Fruit fly (Drosophila melanogaster) whole organism, embryonic: ENCODE results near the gene HP1b.

ENCODE experiments used
- Antp ChIP-seq: fragments of 200-800 bp; sonication (Bioruptor generic); optimal IDR thresholded peaks from 3 replicates; lab custom pipeline; 2016; ENCODE audit warnings: missing biosample characterization, missing genetic modification characterization
- CG10543 ChIP-seq: fragments of 200-800 bp; sonication (Bioruptor generic); optimal IDR thresholded peaks from 3 replicates; lab custom pipeline; 2017; ENCODE audit warnings: missing biosample characterization, mild to moderate bottlenecking, missing genetic modification characterization, moderate library complexity
- CG10979 ChIP-seq: fragments of 200-800 bp; sonication (Bioruptor generic); optimal IDR thresholded peaks from 2 replicates; lab custom pipeline; 2018; ENCODE audit warnings: missing biosample characterization, mild to moderate bottlenecking, missing genetic modification characterization, moderate library complexity
- CG12942 ChIP-seq: fragments of 200-800 bp; sonication (Bioruptor generic); optimal IDR thresholded peaks from 3 replicates; lab custom pipeline; 2016; ENCODE audit warnings: missing biosample characterization, missing genetic modification characterization
- CG14050 ChIP-seq: fragments of 200-800 bp; sonication (Bioruptor generic); IDR thresholded peaks from 3 replicates; pipeline ENCODE4 v1.3.6; 2022; ENCODE audit warnings: missing biosample characterization, missing genetic modification characterization
- CG14441 ChIP-seq: fragments of 200-800 bp; sonication (Bioruptor generic); IDR thresholded peaks from 2 replicates; pipeline ENCODE4 v1.3.6; 2022; ENCODE audit warnings: missing biosample characterization, missing genetic modification characterization
- CG1529 ChIP-seq: fragments of 200-800 bp; sonication (Bioruptor generic); optimal IDR thresholded peaks from 3 replicates; lab custom pipeline; 2018; ENCODE audit warnings: missing biosample characterization, missing genetic modification characterization
- CG15601 ChIP-seq: fragments of 200-800 bp; sonication (Bioruptor generic); optimal IDR thresholded peaks from 3 replicates; lab custom pipeline; 2019; ENCODE audit warnings: missing biosample characterization, mild to moderate bottlenecking, missing genetic modification characterization, moderate library complexity
- CG16863 ChIP-seq: fragments of 200-800 bp; sonication (Bioruptor generic); optimal IDR thresholded peaks from 3 replicates; lab custom pipeline; 2016; ENCODE audit warnings: missing biosample characterization, missing genetic modification characterization
- CG17361 ChIP-seq: fragments of 200-800 bp; sonication (Bioruptor generic); IDR thresholded peaks from 3 replicates; pipeline ENCODE4 v1.3.6; 2022; ENCODE audit warnings: missing biosample characterization, missing genetic modification characterization
- CG17912 ChIP-seq: fragments of 200-800 bp; sonication (Bioruptor generic); optimal IDR thresholded peaks from 2 replicates; lab custom pipeline; 2018; ENCODE audit warnings: missing biosample characterization, mild to moderate bottlenecking, missing genetic modification characterization
- CG30020 ChIP-seq: fragments of 200-800 bp; optimal IDR thresholded peaks from 2 replicates; lab custom pipeline; 2019; ENCODE audit warnings: missing biosample characterization, mild to moderate bottlenecking, missing genetic modification characterization, moderate library complexity
- CG31365 ChIP-seq: fragments of 200-800 bp; sonication (Bioruptor generic); optimal IDR thresholded peaks from 2 replicates; lab custom pipeline; 2018; ENCODE audit warnings: missing biosample characterization, mild to moderate bottlenecking, missing genetic modification characterization
- CG3407 ChIP-seq: fragments of 200-800 bp; sonication (Bioruptor generic); optimal IDR thresholded peaks from 2 replicates; lab custom pipeline; 2018; ENCODE audit warnings: missing biosample characterization, mild to moderate bottlenecking, missing genetic modification characterization
- CG34422 ChIP-seq: fragments of 200-800 bp; sonication (Bioruptor generic); IDR thresholded peaks from 3 replicates; pipeline ENCODE4 v1.3.6; 2022; ENCODE audit warnings: missing biosample characterization, missing genetic modification characterization
- CG5180 ChIP-seq: fragments of 200-800 bp; sonication (Bioruptor generic); optimal IDR thresholded peaks from 3 replicates; lab custom pipeline; 2017; ENCODE audit warnings: missing biosample characterization, missing genetic modification characterization, mild to moderate bottlenecking, moderate library complexity, missing genetic modification reagents
- CG7963 ChIP-seq: fragments of 200-800 bp; sonication (Bioruptor generic); IDR thresholded peaks from 3 replicates; pipeline ENCODE4 v1.3.6; 2022; ENCODE audit warnings: missing biosample characterization, missing genetic modification characterization; ENCODE audit not compliant: partially characterized antibody
- CG9609 ChIP-seq: fragments of 200-800 bp; sonication (Bioruptor generic); optimal IDR thresholded peaks from 3 replicates; lab custom pipeline; 2016; ENCODE audit warnings: missing biosample characterization, missing genetic modification characterization
- CG9727 ChIP-seq: fragments of 200-800 bp; sonication (Bioruptor generic); optimal IDR thresholded peaks from 3 replicates; lab custom pipeline; 2017; ENCODE audit warnings: missing biosample characterization, mild to moderate bottlenecking, missing genetic modification characterization
- Chrac-16 ChIP-seq: fragments of 200-800 bp; sonication (Bioruptor generic); optimal IDR thresholded peaks from 3 replicates; lab custom pipeline; 2016; ENCODE audit warnings: missing biosample characterization, missing genetic modification characterization
- CkIIα-i1 ChIP-seq: fragments of 200-800 bp; sonication (Bioruptor generic); IDR thresholded peaks from 2 replicates; pipeline ENCODE4 v1.3.6; 2022; ENCODE audit warnings: missing biosample characterization, missing genetic modification characterization
- CoRest ChIP-seq: fragments of 200-800 bp; sonication (Bioruptor generic); optimal IDR thresholded peaks from 3 replicates; lab custom pipeline; 2018; ENCODE audit warnings: missing biosample characterization, mild to moderate bottlenecking, missing genetic modification characterization, moderate library complexity
- Dfd ChIP-seq, 2 experiments: fragments of >200 bp; optimal IDR thresholded peaks; 2 replicates each; lab custom pipeline; 2017; ENCODE audit warnings: missing biosample characterization in 2 of 2, missing genetic modification characterization in 2 of 2
- Dref ChIP-seq: fragments of 200-800 bp; sonication (Bioruptor generic); IDR thresholded peaks from 2 replicates; pipeline ENCODE4 v1.3.6; 2022; ENCODE audit warnings: missing biosample characterization, missing genetic modification characterization
- Gsc ChIP-seq: fragments of 200-800 bp; sonication (Bioruptor generic); IDR thresholded peaks from 2 replicates; pipeline ENCODE4 v1.3.6; 2022; ENCODE audit warnings: missing biosample characterization, missing genetic modification characterization
- Hr3 ChIP-seq: fragments of 200-800 bp; sonication (Bioruptor generic); optimal IDR thresholded peaks from 3 replicates; lab custom pipeline; 2016; ENCODE audit warnings: missing biosample characterization, missing genetic modification characterization
- NC2α ChIP-seq: fragments of 200-800 bp; sonication (Bioruptor generic); optimal IDR thresholded peaks from 2 replicates; lab custom pipeline; 2016; ENCODE audit warnings: missing biosample characterization, missing genetic modification characterization
- PHDP ChIP-seq: fragments of 200-800 bp; sonication (Bioruptor generic); optimal IDR thresholded peaks from 3 replicates; lab custom pipeline; 2018; ENCODE audit warnings: missing biosample characterization, mild to moderate bottlenecking, missing genetic modification characterization, moderate library complexity
- Ptx1 ChIP-seq: fragments of 200-800 bp; sonication (Bioruptor generic); IDR thresholded peaks from 2 replicates; pipeline ENCODE4 v1.3.6; 2022; ENCODE audit warnings: missing biosample characterization, missing genetic modification characterization
- Vsx1 ChIP-seq: fragments of 200-800 bp; sonication (Bioruptor generic); optimal IDR thresholded peaks from 2 replicates; lab custom pipeline; 2017; ENCODE audit warnings: missing biosample characterization, mild to moderate bottlenecking, missing genetic modification characterization, missing genetic modification reagents
- Xbp1 ChIP-seq: fragments of 200-800 bp; sonication (Bioruptor generic); optimal IDR thresholded peaks from 3 replicates; lab custom pipeline; 2016; ENCODE audit warnings: missing biosample characterization, mild to moderate bottlenecking, missing genetic modification characterization
- ac ChIP-seq: fragments of 200-800 bp; sonication (Bioruptor generic); optimal IDR thresholded peaks from 3 replicates; lab custom pipeline; 2017; ENCODE audit warnings: missing biosample characterization, mild to moderate bottlenecking, missing genetic modification characterization
- amos ChIP-seq: fragments of 200-800 bp; sonication (Bioruptor generic); IDR thresholded peaks from 2 replicates; pipeline ENCODE4 v1.3.6; 2022; ENCODE audit warnings: missing biosample characterization, missing genetic modification characterization; ENCODE audit not compliant: partially characterized antibody
- chinmo ChIP-seq: fragments of 200-800 bp; sonication (Bioruptor generic); IDR thresholded peaks from 4 replicates; pipeline ENCODE4 v1.3.6; 2022; ENCODE audit warnings: missing biosample characterization, missing genetic modification characterization; ENCODE audit not compliant: partially characterized antibody
- chn ChIP-seq: fragments of 200-800 bp; sonication (Bioruptor generic); optimal IDR thresholded peaks from 2 replicates; lab custom pipeline; 2016; ENCODE audit warnings: missing biosample characterization, missing genetic modification characterization
- dpn ChIP-seq, 2 experiments: fragments of 200-800 bp; sonication (Bioruptor generic); optimal IDR thresholded peaks; 3 replicates each; lab custom pipeline; 2016; ENCODE audit warnings: missing biosample characterization in 2 of 2, missing genetic modification characterization in 2 of 2
- exex ChIP-seq: fragments of 200-800 bp; sonication (Bioruptor generic); optimal IDR thresholded peaks from 4 replicates; lab custom pipeline; 2018; ENCODE audit warnings: missing biosample characterization, mild to moderate bottlenecking, missing genetic modification characterization, moderate library complexity
- fd3F ChIP-seq: fragments of 200-800 bp; sonication (Bioruptor generic); optimal IDR thresholded peaks from 2 replicates; lab custom pipeline; 2018; ENCODE audit warnings: missing biosample characterization, mild to moderate bottlenecking, missing genetic modification characterization, moderate library complexity
- gcm2 ChIP-seq: fragments of 200-800 bp; sonication (Bioruptor generic); optimal IDR thresholded peaks from 2 replicates; lab custom pipeline; 2016; ENCODE audit warnings: missing biosample characterization, missing genetic modification characterization
- gfzf ChIP-seq: fragments of 200-800 bp; sonication (Bioruptor generic); optimal IDR thresholded peaks from 2 replicates; lab custom pipeline; 2016; ENCODE audit warnings: missing biosample characterization, mild to moderate bottlenecking, missing genetic modification characterization, moderate library complexity
- grau ChIP-seq: fragments of 200-800 bp; optimal IDR thresholded peaks from 3 replicates; lab custom pipeline; 2019; ENCODE audit warnings: missing biosample characterization, mild to moderate bottlenecking, missing genetic modification characterization, moderate library complexity
- hkb ChIP-seq, 2 experiments: fragments of 200-800 bp in 1 of 2; fragments of >200 bp in 1 of 2; sonication (Bioruptor generic) in 1 of 2; IDR thresholded peaks in 1 of 2; optimal IDR thresholded peaks in 1 of 2; 2 replicates each; pipeline versions ENCODE4 v1.3.6 to Lab custom; 2017 to 2022; ENCODE audit warnings: missing biosample characterization in 1 of 2, missing genetic modification characterization in 1 of 2
- lab ChIP-seq: fragments of 200-800 bp; sonication (Bioruptor generic); optimal IDR thresholded peaks from 3 replicates; lab custom pipeline; 2017; ENCODE audit warnings: missing biosample characterization, missing genetic modification characterization, mild to moderate bottlenecking, moderate library complexity, missing genetic modification reagents
- mirr ChIP-seq: fragments of 200-800 bp; sonication (Bioruptor generic); optimal IDR thresholded peaks from 3 replicates; lab custom pipeline; 2018; ENCODE audit warnings: missing biosample characterization, mild to moderate bottlenecking, missing genetic modification characterization
- pzg ChIP-seq: fragments of 200-800 bp; sonication (Bioruptor generic); optimal IDR thresholded peaks from 3 replicates; lab custom pipeline; 2018; ENCODE audit warnings: missing biosample characterization, mild to moderate bottlenecking, missing genetic modification characterization, moderate library complexity
- row ChIP-seq: fragments of 200-800 bp; sonication (Bioruptor generic); IDR thresholded peaks from 3 replicates; pipeline ENCODE4 v1.3.6; 2022; ENCODE audit warnings: missing biosample characterization, missing genetic modification characterization
- ssp ChIP-seq: fragments of 200-800 bp; sonication (Bioruptor generic); IDR thresholded peaks from 2 replicates; pipeline ENCODE4 v1.3.6; 2022; ENCODE audit warnings: missing biosample characterization, missing genetic modification characterization
- ttk ChIP-seq: fragments of 200-800 bp; sonication (Bioruptor generic); IDR thresholded peaks from 2 replicates; pipeline ENCODE4 v2.1.2; 2022; ENCODE audit warnings: missing biosample characterization, missing genetic modification characterization
- unc-4 ChIP-seq: fragments of 200-800 bp; sonication (Bioruptor generic); IDR thresholded peaks from 2 replicates; pipeline ENCODE4 v1.3.6; 2022; ENCODE audit warnings: missing biosample characterization, missing genetic modification characterization; ENCODE audit not compliant: partially characterized antibody

The HP1b gene

DNA sequence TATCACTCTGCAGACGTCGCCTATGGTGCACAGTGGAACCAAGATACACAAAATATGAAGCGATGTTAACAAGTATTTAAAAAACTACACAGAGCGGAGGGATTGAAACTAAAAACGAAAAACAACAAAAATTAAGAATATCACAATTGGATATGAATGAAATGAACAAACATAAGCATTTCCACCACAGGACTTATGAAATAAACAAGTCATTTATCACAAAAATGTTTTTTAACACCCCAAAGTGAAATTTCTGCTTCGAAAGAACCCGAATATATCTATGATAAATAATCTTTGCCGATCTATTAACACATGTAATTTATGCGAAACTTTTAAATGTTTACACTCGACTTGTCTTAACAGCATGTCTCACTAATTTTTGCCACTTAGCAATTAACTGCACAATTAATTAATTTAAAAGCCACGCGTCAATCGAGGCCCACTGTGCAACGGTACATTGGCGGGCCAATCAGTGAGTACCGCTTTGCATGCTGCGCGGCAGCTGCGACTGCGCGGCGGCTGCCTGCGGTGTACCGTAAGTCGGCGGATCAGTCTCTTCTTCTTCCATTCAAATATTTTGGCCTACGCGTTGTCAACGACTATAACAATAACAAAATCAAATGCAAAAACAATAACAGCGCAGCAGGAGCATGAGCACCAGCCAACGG lies 38.9 kb upstream of the HP1b start (continued):
- TF ChIP-seq Antp (GFP tag; lab: Kevin White, UChicago), result peak; percentile 42
- TF ChIP-seq CG7963 (GFP tag; lab: Robert Waterston, UW), result no peak
- TF ChIP-seq Ptx1 (GFP tag; lab: Robert Waterston, UW), result peak; percentile 64
- TF ChIP-seq mirr (GFP tag; lab: Kevin White, UChicago), result no peak
- TF ChIP-seq NC2α (GFP tag; lab: Kevin White, UChicago), result peak; percentile 16
- TF ChIP-seq CG10543 (GFP tag; lab: Kevin White, UChicago), result no peak
- peak; percentile 25 for TF ChIP-seq PHDP
- TF ChIP-seq CG10979 (tag; lab: Kevin White, UChicago), result peak; percentile 73
- TF ChIP-seq chinmo (GFP tag; lab: Robert Waterston, UW), result no peak; the same call in 3 of the 4 replicates
- TF ChIP-seq CG9609 (GFP tag; lab: Kevin White, UChicago), result no peak
- peak; percentile 49 for TF ChIP-seq Hr3 (GFP tag; lab: Kevin White, UChicago)
- no peak for TF ChIP-seq gcm2 (GFP tag; lab: Kevin White, UChicago)
- peak; percentile 29 for TF ChIP-seq chn (GFP tag; lab: Kevin White, UChicago)
- peak; percentile 28 to 49 for TF ChIP-seq dpn (GFP tag; optimal IDR thresholded peaks at IDR 0.05; lab: Kevin White, UChicago)
- no peak for TF ChIP-seq Dref (GFP tag; lab: Robert Waterston, UW)
- TF ChIP-seq amos (GFP tag; lab: Robert Waterston, UW), result no peak
- peak; percentile 44 for TF ChIP-seq CG3407
- TF ChIP-seq CG14050 (GFP tag; lab: Robert Waterston, UW), result no peak
- TF ChIP-seq exex, result no peak
- TF ChIP-seq CoRest (tag; lab: Kevin White, UChicago), result peak; percentile 64
- peak; percentile 38 for TF ChIP-seq CG15601 (tag; lab: Kevin White, UChicago)
- peak; percentile 24 for TF ChIP-seq lab (GFP tag; lab: Kevin White, UChicago)
- peak; percentile 6 for TF ChIP-seq CG12942 (GFP tag; lab: Kevin White, UChicago)
- TF ChIP-seq row, result peak; percentile 69
- no peak for TF ChIP-seq ac (GFP tag; lab: Kevin White, UChicago)
- no peak; the same call in 1 of the 2 replicates for TF ChIP-seq ssp
- no peak for TF ChIP-seq CG17912
- peak; percentile 33 for TF ChIP-seq CG16863 (GFP tag; lab: Kevin White, UChicago)
- peak; percentile 72 for TF ChIP-seq CG9727 (GFP tag; lab: Kevin White, UChicago)
- TF ChIP-seq Xbp1, result peak; percentile 49
- no peak for TF ChIP-seq Dfd (GFP tag; optimal IDR thresholded peaks at IDR 0.05; lab: Kevin White, UChicago)
- TF ChIP-seq CG1529, result peak; percentile 67
- no peak for TF ChIP-seq fd3F (GFP tag; lab: Kevin White, UChicago)
- TF ChIP-seq CG14441 (GFP tag; lab: Robert Waterston, UW), result no peak
- peak; percentile 17 for TF ChIP-seq CG5180 (GFP tag; lab: Kevin White, UChicago)
- TF ChIP-seq CG30020 (tag; lab: Kevin White, UChicago), result no peak
- peak; percentile 26 for TF ChIP-seq Chrac-16 (GFP tag; lab: Kevin White, UChicago)
- peak; percentile 75 for TF ChIP-seq CG17361 (GFP tag; lab: Robert Waterston, UW)
- TF ChIP-seq CG31365 (tag; lab: Kevin White, UChicago), result no peak
- TF ChIP-seq pzg (GFP tag; lab: Kevin White, UChicago), result no peak
- peak; percentile 48 for TF ChIP-seq grau (tag; lab: Kevin White, UChicago)
- peak; percentile 54; the same call in 1 of the 2 replicates for TF ChIP-seq ttk (GFP tag; lab: Robert Waterston, UW)
- no peak for TF ChIP-seq Gsc (GFP tag; lab: Robert Waterston, UW)
- no peak for TF ChIP-seq hkb (optimal IDR thresholded peaks at IDR 0.05; lab: Kevin White, UChicago)
- TF ChIP-seq hkb (GFP tag; IDR thresholded peaks at IDR 0.05; lab: Robert Waterston, UW), result peak; percentile 59
- TF ChIP-seq CG34422 (GFP tag; lab: Robert Waterston, UW), result no peak
- TF ChIP-seq Vsx1 (GFP tag; lab: Kevin White, UChicago), result peak; percentile 41
- TF ChIP-seq unc-4 (GFP tag; lab: Robert Waterston, UW), result no peak
- TF ChIP-seq gfzf, result no peak
- no peak for TF ChIP-seq CkIIα-i1 (GFP tag; lab: Robert Waterston, UW)
